Worm (Caenorhabditis elegans) whole organism, dauer: ENCODE data around the gene W04B5.3.

ENCODE experiments used
- unc-62 ChIP-seq: sonication (generic microtip); optimal IDR thresholded peaks from 2 replicates; lab custom pipeline; 2017; ENCODE audit warnings: missing biosample characterization, missing genetic modification reagents, missing genetic modification characterization

The W04B5.3 gene

DNA sequence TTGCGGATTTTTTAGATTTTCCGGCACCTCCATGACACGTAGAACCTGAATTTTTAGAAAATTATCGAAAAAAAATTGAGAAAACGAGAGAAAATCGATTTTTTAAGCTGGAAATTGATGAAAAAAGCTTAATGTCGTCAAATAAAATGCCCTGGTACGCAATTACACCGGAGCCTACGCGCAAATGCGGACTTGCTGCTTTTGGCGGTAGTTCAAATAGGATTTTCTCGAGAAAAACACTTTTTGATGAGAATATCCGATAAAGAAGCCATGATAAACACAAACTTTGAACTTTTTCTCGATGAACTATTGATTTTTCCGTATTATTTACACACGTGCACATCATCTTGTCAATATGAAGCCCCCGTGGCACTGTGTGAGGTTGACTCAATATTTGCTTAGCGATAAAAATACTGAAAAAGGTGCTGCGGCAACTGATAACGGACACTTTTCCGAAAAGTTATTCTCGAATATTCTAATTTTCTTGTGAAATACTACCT, at the start of gene W04B5.3, which contains the start of gene W04B5.5:
Gene W04B5.3 (plus strand): TSS at position 356 of the 500 bp plus-strand sequence.
Gene W04B5.5 (minus strand): TSS at position 51 of the 500 bp plus-strand sequence.
- TF ChIP-seq unc-62 (GFP tag; lab: Kevin White, UChicago), result no peak

DNA sequence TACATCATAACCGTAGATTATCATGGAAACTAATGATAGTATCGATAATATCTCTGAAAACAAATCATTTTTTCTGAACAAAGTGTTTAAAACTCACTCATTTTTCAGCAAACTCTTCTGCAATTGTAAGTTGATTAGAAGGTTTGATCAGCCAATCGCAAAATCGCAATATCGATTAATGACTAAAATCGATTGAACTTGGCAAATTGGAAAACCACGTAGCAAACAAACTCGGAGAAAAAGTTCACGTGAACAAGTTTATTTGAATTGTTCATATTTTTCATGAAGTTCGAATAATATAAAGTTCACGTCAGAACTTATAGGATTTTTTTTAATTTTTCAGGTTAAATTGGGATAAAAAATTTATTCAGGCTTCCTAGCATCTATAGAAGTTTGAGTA, 46.5 kb upstream of the W04B5.3 start, which contains the start of gene H04J21.1:
Gene H04J21.1 (minus strand): TSS at position 101 of the 400 bp plus-strand sequence.
- no peak for TF ChIP-seq unc-62 (GFP tag; lab: Kevin White, UChicago)

DNA sequence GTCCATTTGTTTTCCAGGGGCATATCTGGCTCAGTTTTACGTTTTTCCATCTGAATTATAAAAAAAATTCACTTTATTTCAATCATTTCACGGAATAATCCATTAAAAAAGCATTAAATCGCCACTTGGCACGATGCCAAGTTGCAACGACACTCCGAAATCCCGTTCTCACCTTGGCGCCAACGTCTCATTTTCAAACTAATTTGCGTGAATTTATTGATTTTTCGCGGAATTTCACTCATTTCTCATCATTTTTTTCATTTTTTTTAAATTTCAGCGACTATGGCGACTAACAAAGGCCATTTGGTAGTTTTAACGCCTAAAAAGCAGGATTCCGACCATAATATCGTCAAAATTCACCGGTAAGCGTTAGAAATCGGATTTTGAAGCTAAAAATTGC, 42.4 kb upstream of the W04B5.3 start, which contains the start of gene H14E04.2:
Gene H14E04.2 (plus strand): TSS at position 276 of the 400 bp plus-strand sequence.
- no peak for TF ChIP-seq unc-62 (GFP tag; lab: Kevin White, UChicago)

ce11 chrIII:2384364-2384763, 34.0 kb upstream of the W04B5.3 start:
- no peak for TF ChIP-seq unc-62 (GFP tag; lab: Kevin White, UChicago)

ce11 chrIII:2386483-2386882, 31.8 kb upstream of the W04B5.3 start, which contains the start of gene H14E04.3:
H14E04.3 (minus strand) TSS chrIII:2386583.
- no peak for TF ChIP-seq unc-62 (GFP tag; lab: Kevin White, UChicago)

ce11 chrIII:2391704-2392103, 26.6 kb upstream of the W04B5.3 start:
- TF ChIP-seq unc-62 (GFP tag; lab: Kevin White, UChicago), result no peak

- TF ChIP-seq unc-62 (GFP tag; lab: Kevin White, UChicago), result no peak
These were observed 24.6 kb upstream of the W04B5.3 start for ce11 chrIII:2393666-2394154.

ce11 chrIII:2401126-2402123, 16.9 kb upstream of the W04B5.3 start, which contains the start of the genes cic-1 and strm-1:
cic-1 (minus strand) TSS chrIII:2401221.
strm-1 (plus strand) TSS chrIII:2402070.
- TF ChIP-seq unc-62 (GFP tag; lab: Kevin White, UChicago), result no peak

DNA sequence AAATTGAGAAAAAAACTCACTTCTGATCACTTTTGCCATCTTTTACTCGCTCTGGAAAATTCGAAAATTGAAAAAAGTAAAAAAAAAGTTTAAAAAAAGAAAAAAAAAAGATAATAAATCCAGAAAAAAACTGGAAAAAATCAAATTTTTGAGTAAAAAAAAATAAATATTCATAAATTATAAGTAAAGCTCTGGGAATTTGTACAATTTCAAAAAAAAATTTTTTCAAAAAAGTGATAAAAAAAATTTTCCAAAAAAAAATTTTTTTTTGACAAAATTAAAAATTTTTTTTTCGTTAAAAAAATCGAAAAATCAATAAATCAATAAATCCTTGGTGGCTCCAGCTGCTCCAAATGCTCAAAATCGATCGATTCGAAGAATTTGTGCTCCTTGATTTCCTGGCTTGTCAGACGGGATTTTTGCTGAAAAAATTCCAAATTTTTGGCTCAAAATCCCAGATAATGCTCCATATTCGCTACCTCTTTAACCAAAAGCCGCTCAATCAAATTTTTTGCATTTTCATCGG, 7.3 kb upstream of the W04B5.3 start, which contains the start of gene mrpl-30:
Gene mrpl-30 (minus strand): TSS at position 51 of the 526 bp plus-strand sequence.
- no peak for TF ChIP-seq unc-62 (GFP tag; lab: Kevin White, UChicago)

- no peak for TF ChIP-seq unc-62 (GFP tag; lab: Kevin White, UChicago)
These were observed 667 bp downstream of the W04B5.3 start for ce11 chrIII:2418981-2419380.

DNA sequence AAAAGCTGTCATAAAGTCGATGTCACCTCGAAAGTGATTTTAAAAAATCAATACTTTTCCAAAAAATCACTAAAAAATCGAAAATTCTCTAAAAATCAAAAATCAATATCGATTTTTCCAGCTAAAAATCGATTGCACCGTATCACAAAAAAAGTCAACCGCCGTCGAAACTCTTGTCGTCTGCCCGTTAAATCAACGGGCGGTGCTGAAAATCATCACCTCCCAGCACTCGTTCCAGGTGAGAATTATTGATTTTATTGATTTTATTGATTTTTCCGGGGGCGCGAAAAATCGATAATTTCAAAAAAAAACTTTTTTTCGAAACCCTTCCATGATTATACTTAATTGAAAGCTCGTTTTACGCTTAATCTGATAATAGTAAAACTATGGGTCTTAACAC, 1.2 kb downstream of the W04B5.3 start:
- TF ChIP-seq unc-62 (GFP tag; lab: Kevin White, UChicago), result no peak

DNA sequence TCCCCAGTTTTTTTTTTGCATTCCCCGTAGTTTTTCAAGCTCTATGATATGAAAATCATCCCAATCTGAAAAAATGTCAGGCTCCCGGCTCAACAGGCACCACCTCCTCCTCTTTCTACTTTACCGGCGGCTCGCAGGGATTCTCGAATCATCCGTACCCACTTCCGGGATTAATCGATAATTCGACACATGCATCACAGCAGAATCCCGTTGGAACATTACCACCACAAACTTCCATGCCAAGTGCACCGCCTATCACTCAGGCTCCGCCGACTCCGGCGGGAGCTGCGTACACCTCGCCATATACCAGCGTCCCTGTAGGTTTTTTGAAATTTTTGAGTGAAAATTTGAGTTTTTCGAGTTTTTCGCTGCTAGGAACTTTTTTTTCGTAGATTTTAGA, 2.9 kb downstream of the W04B5.3 start:
- TF ChIP-seq unc-62 (GFP tag; lab: Kevin White, UChicago), result no peak

DNA sequence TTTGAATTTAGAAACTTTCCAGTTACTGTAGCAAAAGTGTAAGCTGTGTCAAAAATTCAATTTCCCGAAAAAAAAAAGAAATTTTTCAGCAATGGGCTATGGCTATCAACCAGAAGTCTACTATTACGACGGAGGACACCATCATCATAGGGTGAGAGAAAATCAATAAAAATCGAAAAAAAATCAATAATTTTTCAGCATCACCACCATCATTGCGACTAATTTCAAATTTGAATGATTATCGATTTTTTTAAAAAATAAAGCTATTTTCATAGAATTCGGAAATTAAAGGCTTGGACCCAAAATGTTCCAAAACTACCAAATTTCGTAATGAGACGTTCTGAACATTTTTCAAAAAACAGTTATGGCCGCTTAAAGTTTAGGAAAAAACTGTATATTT, 5.3 kb downstream of the W04B5.3 start:
- TF ChIP-seq unc-62 (GFP tag; lab: Kevin White, UChicago), result no peak

ce11 chrIII:2424783-2425329, 6.5 kb downstream of the W04B5.3 start:
- no peak for TF ChIP-seq unc-62 (GFP tag; lab: Kevin White, UChicago)

- no peak for TF ChIP-seq unc-62 (GFP tag; lab: Kevin White, UChicago)
These were observed 7.8 kb downstream of the W04B5.3 start, which contains the start of gene W04B5.8 for ce11 chrIII:2426122-2426521. W04B5.8 (plus strand) TSS chrIII:2426316.
